Worm (Caenorhabditis elegans) whole organism, L4 larva: ENCODE results near the gene cutl-12.

Experiments
- mxl-2 ChIP-seq: fragments of 200-800 bp; sonication (Bioruptor generic); conservative IDR thresholded peaks from 2 replicates; pipeline ENCODE4 v1.3.6; 2022; ENCODE audit warnings: missing genetic modification reagents, missing genetic modification characterization, missing compliant biosample characterization
- php-3 ChIP-seq: fragments of 200-800 bp; sonication (Bioruptor generic); IDR thresholded peaks from 2 replicates; pipeline ENCODE4 v1.3.6; 2022; ENCODE audit warnings: missing genetic modification reagents, missing genetic modification characterization, missing compliant biosample characterization

- TF ChIP-seq php-3 (GFP tag; lab: Robert Waterston, UW) (no peak), mxl-2 (GFP tag; lab: Robert Waterston, UW) (no peak)
Measured at ce11 chrII:8670835-8671234, 36.5 kb upstream of the cutl-12 start.
